Worm (Caenorhabditis elegans) whole organism, L4/young adult: Measurements from ENCODE around the gene clec-187.

ENCODE experiments used
- W03F9.2 ChIP-seq: fragments of 150-350 bp; optimal IDR thresholded peaks from 2 replicates; lab custom pipeline; 2014; ENCODE audit warnings: missing biosample characterization, missing genetic modification characterization
- dao-5 ChIP-seq: sonication (generic microtip); optimal IDR thresholded peaks from 2 replicates; lab custom pipeline; 2016; ENCODE audit warnings: missing genotype, missing genetic modification characterization, moderate library complexity, missing compliant biosample characterization
- him-1 ChIP-seq: sonication (generic microtip); optimal IDR thresholded peaks from 2 replicates; lab custom pipeline; 2016; ENCODE audit warnings: missing genotype, missing genetic modification reagents, missing genetic modification characterization, missing compliant biosample characterization

DNA sequence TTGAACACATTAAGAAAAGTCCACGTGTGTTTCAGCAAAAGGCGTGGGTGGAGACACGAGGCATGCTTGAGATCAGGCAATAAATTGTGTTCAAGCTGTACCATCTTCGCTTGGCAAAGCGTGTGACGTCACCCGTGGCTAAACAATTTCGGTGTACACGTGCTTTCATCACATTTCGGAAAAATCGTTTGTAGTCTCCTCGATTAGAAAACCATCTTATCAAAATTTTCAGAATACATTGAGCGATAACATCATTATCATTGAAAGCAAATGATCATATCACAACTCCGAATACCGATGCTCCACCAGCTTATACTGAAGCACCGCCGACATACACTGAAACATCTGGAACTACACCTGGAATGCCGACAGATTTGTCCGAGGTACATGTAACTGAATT, 30.3 kb upstream of the clec-187 start:
- TF ChIP-seq him-1 (tag; lab: Kevin White, UChicago) (no peak), W03F9.2 (tag; lab: Kevin White, UChicago) (no peak), dao-5 (tag; lab: Kevin White, UChicago) (no peak)
